Worm (Caenorhabditis elegans): ENCODE measurements around the gene lin-46.
A peak's percentile ranks its signal among the peaks of the same experiment; 100 is the strongest.

Gene lin-46

DNA sequence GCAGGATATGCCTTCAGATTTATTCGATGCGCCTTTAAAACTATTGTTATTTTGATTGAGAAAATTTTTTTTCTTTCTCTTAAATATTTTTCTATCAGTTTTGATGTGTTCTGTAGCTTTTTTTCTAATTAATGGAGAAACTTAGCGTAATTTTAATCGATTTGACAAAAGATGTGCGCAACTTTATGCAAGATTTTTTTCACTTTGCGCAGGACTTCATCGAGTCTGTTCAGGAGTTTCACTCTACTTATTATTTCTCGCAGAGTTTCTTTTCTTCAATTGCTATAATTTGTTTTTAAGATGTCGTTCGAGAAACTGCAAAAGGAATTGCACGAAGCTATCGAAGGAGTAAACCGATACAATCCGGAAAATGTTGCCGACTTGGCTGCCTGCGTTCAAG is 15.0 kb upstream of the lin-46 start, which contains the start of gene eif-3.K:
eif-3.K (plus strand) TSS at position 301 of the 400 bp plus-strand sequence.
- TF ChIP-seq nhr-12 (tag; optimal IDR thresholded peaks at IDR 0.05), result no peak
- no peak for TF ChIP-seq dpl-1 (GFP tag; optimal IDR thresholded peaks at IDR 0.05)
- TF ChIP-seq unc-62 (GFP tag; optimal IDR thresholded peaks at IDR 0.05), result no peak
- TF ChIP-seq vab-15 (tag; optimal IDR thresholded peaks at IDR 0.05), result no peak
- no peak for TF ChIP-seq aha-1 (tag; optimal IDR thresholded peaks at IDR 0.05)
- TF ChIP-seq swsn-7 (tag; optimal IDR thresholded peaks at IDR 0.05), result no peak
- no peak for TF ChIP-seq xbp-1 (tag; optimal IDR thresholded peaks at IDR 0.05)
- no peak for TF ChIP-seq tlp-1 (tag; optimal IDR thresholded peaks at IDR 0.05)
- no peak for TF ChIP-seq nhr-11 (tag; optimal IDR thresholded peaks at IDR 0.05)
- TF ChIP-seq zip-4 (GFP tag; optimal IDR thresholded peaks at IDR 0.05), result no peak
- no peak for TF ChIP-seq zag-1 (tag; optimal IDR thresholded peaks at IDR 0.05)
- no peak for TF ChIP-seq ztf-11 (tag; optimal IDR thresholded peaks at IDR 0.05)
- no peak for TF ChIP-seq pag-3 (tag; optimal IDR thresholded peaks at IDR 0.05; ENCODE audit: borderline replicate concordance, insufficient read depth)

ce11 chrV:12954261-12954660 is 14.4 kb upstream of the lin-46 start:
- no peak for TF ChIP-seq efl-1 (optimal IDR thresholded peaks at IDR 0.05)
- peak in 1 of 2 experiments; percentile 69 for TF ChIP-seq efl-1 (GFP tag; optimal IDR thresholded peaks at IDR 0.05 in 1 of 2)
- TF ChIP-seq lin-14 (GFP tag; optimal IDR thresholded peaks at IDR 0.05), result no peak

ce11 chrV:12961085-12961560 is 7.5 kb upstream of the lin-46 start, which contains the start of gene mpst-7:
Gene mpst-7, minus strand, starts transcription at chrV:12961135.
- TF ChIP-seq nhr-237 (tag; optimal IDR thresholded peaks at IDR 0.05) (no peak), elt-3 (tag; optimal IDR thresholded peaks at IDR 0.05) (no peak), sup-37 (GFP tag; optimal IDR thresholded peaks at IDR 0.05) (no peak), unc-30 (tag; optimal IDR thresholded peaks at IDR 0.05) (no peak), ceh-82 (tag; optimal IDR thresholded peaks at IDR 0.05) (no peak), sox-4 (tag; optimal IDR thresholded peaks at IDR 0.05) (no peak), mep-1 (tag; optimal IDR thresholded peaks at IDR 0.05) (no peak), egl-13 (tag; optimal IDR thresholded peaks at IDR 0.05) (no peak), vab-15 (tag; optimal IDR thresholded peaks at IDR 0.05) (no peak), nhr-84 (tag; optimal IDR thresholded peaks at IDR 0.05) (no peak), lin-39 (tag; optimal IDR thresholded peaks at IDR 0.05) (no peak), xbp-1 (tag; optimal IDR thresholded peaks at IDR 0.05) (no peak), unc-98 (GFP tag; IDR thresholded peaks at IDR 0.05) (no peak), ztf-4 (tag; optimal IDR thresholded peaks at IDR 0.05) (no peak), mef-2 (tag; optimal IDR thresholded peaks at IDR 0.05) (no peak), Y116A8C.19 (tag; optimal IDR thresholded peaks at IDR 0.05; ENCODE audit: borderline replicate concordance) (no peak), blmp-1 (tag; optimal IDR thresholded peaks at IDR 0.05) (peak; percentile 83), unc-86 (tag; optimal IDR thresholded peaks at IDR 0.05) (no peak), efl-1 (optimal IDR thresholded peaks at IDR 0.05) (no peak), efl-1 (GFP tag; optimal IDR thresholded peaks at IDR 0.05 in 1 of 2) (peak in 1 of 2 experiments; percentile 65), lin-14 (GFP tag; optimal IDR thresholded peaks at IDR 0.05) (peak; percentile 80)

- no peak for TF ChIP-seq ama-1 (optimal IDR thresholded peaks at IDR 0.05)
- TF ChIP-seq nhr-71 (tag; optimal IDR thresholded peaks at IDR 0.05), result peak; percentile 24
- TF ChIP-seq fkh-10 (GFP tag; optimal IDR thresholded peaks at IDR 0.05), result no peak
- TF ChIP-seq elt-2 (tag; optimal IDR thresholded peaks at IDR 0.05), result peak; percentile 47
- TF ChIP-seq lin-14 (GFP tag; optimal IDR thresholded peaks at IDR 0.05), result peak; percentile 45
- peak; percentile 9 for TF ChIP-seq blmp-1 (tag; optimal IDR thresholded peaks at IDR 0.05)
- TF ChIP-seq mep-1 (tag; optimal IDR thresholded peaks at IDR 0.05), result peak; percentile 31
- no peak for TF ChIP-seq efl-1 (optimal IDR thresholded peaks at IDR 0.05)
- TF ChIP-seq efl-1 (GFP tag; optimal IDR thresholded peaks at IDR 0.05 in 1 of 2), result peak in 1 of 2 experiments; percentile 70
These were observed 5.5 kb upstream of the lin-46 start, which contains the start of gene hrg-9 for ce11 chrV:12963192-12963591. Gene hrg-9, minus strand, starts transcription at chrV:12963343.
